Worm (Caenorhabditis elegans): ENCODE results near the gene his-16.

The his-16 gene

DNA sequence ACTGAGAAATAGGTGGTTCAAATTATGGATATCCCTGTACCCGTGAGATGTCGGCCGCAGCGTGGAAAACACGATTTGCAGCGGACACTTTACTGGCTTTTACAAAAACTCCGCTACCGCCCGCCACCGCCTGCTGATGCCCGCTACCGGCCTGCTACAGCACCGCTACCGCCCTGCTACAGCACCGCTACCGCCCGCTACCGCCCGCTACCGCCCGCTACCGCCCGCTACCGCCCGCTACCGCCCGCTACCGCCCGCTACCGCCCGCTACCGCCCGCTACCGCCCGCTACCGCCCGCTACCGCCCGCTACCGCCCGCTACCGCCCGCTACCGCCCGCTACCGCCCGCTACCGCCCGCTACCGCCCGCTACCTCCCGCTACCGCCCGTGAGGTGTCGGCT lies 27.2 kb downstream of the his-16 start:
- peak; percentile 96 for TF ChIP-seq egrh-3 (GFP tag; IDR thresholded peaks at IDR 0.05)
- TF ChIP-seq zfh-2 (GFP tag; conservative IDR thresholded peaks at IDR 0.05) = peak; percentile 92

DNA sequence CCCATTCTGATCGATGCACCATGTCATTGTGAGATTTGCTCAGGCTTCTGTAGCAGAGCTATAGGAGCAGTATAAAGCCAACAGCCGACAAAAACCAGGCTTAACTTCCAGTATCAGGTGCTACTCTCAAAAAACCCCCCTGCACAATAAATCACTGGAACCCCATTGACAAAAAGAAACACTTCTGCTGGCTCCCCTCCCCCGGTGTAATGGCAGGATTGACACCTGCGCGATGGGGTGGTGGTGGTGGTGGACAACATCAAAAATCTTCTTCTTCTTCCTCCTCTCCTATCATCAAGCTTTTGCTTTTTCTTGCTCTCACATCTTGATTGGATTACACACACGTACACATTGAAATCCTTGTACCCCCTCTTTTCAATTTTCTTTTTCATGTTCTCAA lies 28.2 kb downstream of the his-16 start:
- TF ChIP-seq him-1 (tag; optimal IDR thresholded peaks at IDR 0.05) (no peak), F33H1.4 (GFP tag; IDR thresholded peaks at IDR 0.05) (no peak), K11D2.4 (GFP tag; IDR thresholded peaks at IDR 0.05) (no peak), B0019.2 (GFP tag; conservative IDR thresholded peaks at IDR 0.05) (no peak), C06A6.2 (GFP tag; conservative IDR thresholded peaks at IDR 0.05) (no peak), egl-18 (GFP tag; IDR thresholded peaks at IDR 0.05) (no peak), aptf-3 (GFP tag; IDR thresholded peaks at IDR 0.05) (no peak), ztf-26 (tag; optimal IDR thresholded peaks at IDR 0.05) (no peak), hrde-1 (tag; optimal IDR thresholded peaks at IDR 0.05; ENCODE audit: borderline replicate concordance) (no peak), die-1 (tag; optimal IDR thresholded peaks at IDR 0.05) (no peak), fkh-3 (tag; optimal IDR thresholded peaks at IDR 0.05) (no peak), bed-2 (GFP tag; IDR thresholded peaks at IDR 0.05) (no peak), T26A5.8 (tag; optimal IDR thresholded peaks at IDR 0.05) (no peak)

DNA sequence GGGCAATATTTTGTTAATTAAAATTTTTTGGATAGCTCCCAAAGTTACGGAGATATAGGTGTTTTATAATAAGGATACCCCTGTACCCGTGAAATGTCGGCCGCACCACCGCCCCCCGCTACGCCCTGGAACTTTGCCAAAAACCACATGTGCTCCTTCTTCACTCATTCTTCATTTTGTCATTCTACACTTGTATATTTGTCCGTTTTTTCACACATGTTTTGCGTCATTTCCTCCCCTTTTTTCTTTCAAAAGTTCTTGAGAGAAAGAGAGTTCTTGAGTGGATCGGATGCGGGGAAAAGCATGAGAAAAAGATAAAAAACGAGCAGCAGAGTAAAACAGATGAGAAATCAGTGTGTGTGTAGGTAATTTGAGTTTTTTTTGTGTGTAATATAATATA lies 29.1 kb downstream of the his-16 start:
- TF ChIP-seq snpc-4 (GFP tag; optimal IDR thresholded peaks at IDR 0.05) (no peak), snpc-4 (tag; optimal IDR thresholded peaks at IDR 0.05) (peak in 2 of 4 experiments; percentile 5 to 44), T07F8.4 (tag; optimal IDR thresholded peaks at IDR 0.05) (no peak), lin-26 (GFP tag; IDR thresholded peaks at IDR 0.05) (no peak), hlh-26 (GFP tag; conservative IDR thresholded peaks at IDR 0.05) (no peak), ceh-27 (GFP tag; optimal IDR thresholded peaks at IDR 0.05) (peak; percentile 44), pha-4 (tag; optimal IDR thresholded peaks at IDR 0.05) (no peak), him-1 (tag; optimal IDR thresholded peaks at IDR 0.05) (no peak), zim-3 (tag; optimal IDR thresholded peaks at IDR 0.05) (no peak), F33H1.4 (GFP tag; IDR thresholded peaks at IDR 0.05) (no peak), snpc-1.1 (tag; optimal IDR thresholded peaks at IDR 0.05; ENCODE audit: insufficient read depth) (no peak)

DNA sequence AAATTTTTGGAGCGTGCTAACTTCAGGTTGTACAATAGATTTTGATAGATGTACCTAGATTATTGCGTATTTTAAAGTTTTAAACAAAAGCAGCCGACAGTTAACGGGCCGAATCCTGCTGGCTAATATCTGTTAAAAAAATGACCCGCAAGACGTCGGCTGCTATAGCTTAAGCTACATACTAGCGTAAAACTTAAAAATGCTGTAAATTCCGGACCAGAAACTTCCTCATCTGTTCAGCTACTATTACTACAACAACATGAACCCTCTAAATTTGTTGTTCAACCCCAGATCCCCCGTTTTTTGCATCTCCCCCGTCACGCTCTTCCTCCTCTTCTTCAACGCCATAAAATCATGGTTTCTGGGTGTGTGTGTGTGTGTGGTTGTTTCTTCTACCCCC lies 31.0 kb downstream of the his-16 start:
- TF ChIP-seq egl-18 (GFP tag; IDR thresholded peaks at IDR 0.05) (no peak), ztf-25 (GFP tag; IDR thresholded peaks at IDR 0.05) (no peak), ceh-58 (GFP tag; IDR thresholded peaks at IDR 0.05) (no peak), ets-4 (GFP tag; optimal IDR thresholded peaks at IDR 0.05) (no peak), let-526 (GFP tag; IDR thresholded peaks at IDR 0.05) (no peak), F37B4.10 (GFP tag; IDR thresholded peaks at IDR 0.05) (no peak)

DNA sequence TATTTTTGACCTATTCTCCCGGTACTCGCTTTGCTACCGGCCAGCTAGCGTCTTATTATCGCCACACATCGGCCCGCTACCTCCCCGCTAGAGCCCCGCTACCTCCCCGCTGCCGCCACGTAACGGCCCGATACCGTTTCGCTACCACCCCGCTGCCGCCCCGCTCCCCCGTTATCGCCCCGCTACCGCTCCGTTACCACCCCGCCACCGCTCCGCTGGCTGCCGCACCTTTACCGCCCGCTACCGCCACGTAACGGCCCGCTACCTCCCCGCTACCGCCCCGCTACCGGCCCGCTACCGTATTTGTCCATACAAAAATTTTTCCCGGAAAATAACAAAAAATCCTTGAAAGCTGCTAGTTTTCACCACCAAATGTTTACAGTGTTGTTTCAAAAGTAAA lies 32.4 kb downstream of the his-16 start:
- no peak for TF ChIP-seq somi-1 (GFP tag; optimal IDR thresholded peaks at IDR 0.05)
- TF ChIP-seq mcd-1 (GFP tag; IDR thresholded peaks at IDR 0.05) = no peak; the same call in 1 of the 2 replicates
- TF ChIP-seq hmg-1.2 (GFP tag; IDR thresholded peaks at IDR 0.05) = no peak
- no peak for TF ChIP-seq aptf-2 (GFP tag; conservative IDR thresholded peaks at IDR 0.05)
- TF ChIP-seq zfh-2 (GFP tag; conservative IDR thresholded peaks at IDR 0.05) = peak; percentile 95
- TF ChIP-seq nfya-2 (GFP tag; IDR thresholded peaks at IDR 0.05) = no peak
- no peak for TF ChIP-seq cebp-2 (GFP tag; IDR thresholded peaks at IDR 0.05)
- TF ChIP-seq lin-26 (GFP tag; IDR thresholded peaks at IDR 0.05) = 0 out of 2 replicates have a peak, but pooled peaks have one; percentile 19
- no peak for TF ChIP-seq snpc-1.1 (tag; optimal IDR thresholded peaks at IDR 0.05; ENCODE audit: insufficient read depth)
- TF ChIP-seq F52B5.7 (tag; optimal IDR thresholded peaks at IDR 0.05) = no peak
- TF ChIP-seq ama-1 (optimal IDR thresholded peaks at IDR 0.05) = no peak
- no peak for TF ChIP-seq ama-1 (GFP tag; optimal IDR thresholded peaks at IDR 0.05)
- TF ChIP-seq egrh-3 (GFP tag; IDR thresholded peaks at IDR 0.05) = peak; percentile 96

Data from whole organism, young adult.